Worm (Caenorhabditis elegans): Measurements from ENCODE around the gene C16C8.4.

ce11 chrII:3453521-3453920 is 9.3 kb upstream of the C16C8.4 start, which contains the start of gene C16C8.11:
- TF ChIP-seq T22C8.4 (GFP tag; IDR thresholded peaks at IDR 0.05) (no peak), flt-1 (GFP tag; IDR thresholded peaks at IDR 0.05) (no peak), klf-2 (GFP tag; conservative IDR thresholded peaks at IDR 0.05) (no peak), ref-1 (GFP tag; conservative IDR thresholded peaks at IDR 0.05) (no peak), ztf-29 (GFP tag; IDR thresholded peaks at IDR 0.05) (no peak), med-1 (GFP tag; optimal IDR thresholded peaks at IDR 0.05; ENCODE audit: insufficient read depth) (no peak), tab-1 (GFP tag; IDR thresholded peaks at IDR 0.05) (no peak)
